Fruit fly (Drosophila melanogaster) whole organism, embryonic: ENCODE measurements around the gene Sas-6.

Source experiments
- CG11560 ChIP-seq: fragments of 200-800 bp; sonication (Bioruptor generic); IDR thresholded peaks from 3 replicates; pipeline ENCODE4 v1.3.6; 2022; ENCODE audit warnings: missing biosample characterization, missing genetic modification characterization
- CG15696 ChIP-seq: fragments of 200-800 bp; sonication (Bioruptor generic); optimal IDR thresholded peaks from 2 replicates; lab custom pipeline; 2019; ENCODE audit warnings: missing biosample characterization, mild to moderate bottlenecking, missing genetic modification characterization, moderate library complexity
- CG2202 ChIP-seq: fragments of 200-800 bp; sonication (Bioruptor generic); optimal IDR thresholded peaks from 2 replicates; lab custom pipeline; 2018; ENCODE audit warnings: missing biosample characterization, mild to moderate bottlenecking, missing genetic modification characterization
- CG8478 ChIP-seq: fragments of >200 bp; optimal IDR thresholded peaks from 2 replicates; lab custom pipeline; 2018
- Drgx ChIP-seq: fragments of 200-800 bp; sonication (Bioruptor generic); IDR thresholded peaks from 2 replicates; pipeline ENCODE4 v1.3.6; 2022; ENCODE audit warnings: missing biosample characterization, missing genetic modification characterization
- exex ChIP-seq: fragments of 200-800 bp; sonication (Bioruptor generic); optimal IDR thresholded peaks from 4 replicates; lab custom pipeline; 2018; ENCODE audit warnings: missing biosample characterization, mild to moderate bottlenecking, missing genetic modification characterization, moderate library complexity
- nom ChIP-seq: fragments of 200-800 bp; sonication (Bioruptor generic); optimal IDR thresholded peaks from 2 replicates; lab custom pipeline; 2017; ENCODE audit warnings: missing biosample characterization, missing genetic modification characterization, mild to moderate bottlenecking, moderate library complexity, missing genetic modification reagents
- row ChIP-seq: fragments of 200-800 bp; sonication (Bioruptor generic); IDR thresholded peaks from 3 replicates; pipeline ENCODE4 v1.3.6; 2022; ENCODE audit warnings: missing biosample characterization, missing genetic modification characterization
- ttk ChIP-seq: fragments of 200-800 bp; sonication (Bioruptor generic); IDR thresholded peaks from 2 replicates; pipeline ENCODE4 v2.1.2; 2022; ENCODE audit warnings: missing biosample characterization, missing genetic modification characterization

dm6 chr3R:30014480-30014879 lies 19.3 kb downstream of the Sas-6 start:
- TF ChIP-seq Drgx (GFP tag; lab: Robert Waterston, UW) (no peak), CG2202 (tag; lab: Kevin White, UChicago) (no peak), CG8478 (no peak), row (no peak), CG11560 (no peak), exex (tag; lab: Kevin White, UChicago) (no peak), CG15696 (no peak), nom (GFP tag; lab: Kevin White, UChicago) (no peak), ttk (GFP tag; lab: Robert Waterston, UW) (no peak)
